Worm (Caenorhabditis elegans) whole organism, L1 larva: ENCODE results near the gene F44E2.6.

ENCODE experiments used
- ceh-82 ChIP-seq, 3 experiments: fragments of 150-350 bp in 1 of 3; sonication (generic microtip) in 2 of 3; optimal IDR thresholded peaks; 2 replicates each; lab custom pipeline; 2014 to 2017; ENCODE audit warnings: missing biosample characterization in 3 of 3, missing genetic modification characterization in 3 of 3
- egl-27 ChIP-seq, 2 experiments: fragments of 150-350 bp in 1 of 2; sonication (generic microtip); optimal IDR thresholded peaks; 3 replicates each; lab custom pipeline; 2017 to 2018; ENCODE audit warnings: missing biosample characterization in 2 of 2, missing genetic modification characterization in 2 of 2, missing genetic modification reagents in 2 of 2
- lir-3 ChIP-seq: sonication (generic microtip); optimal IDR thresholded peaks from 2 replicates; lab custom pipeline; 2016; ENCODE audit warnings: mild to moderate bottlenecking, missing genetic modification characterization, moderate library complexity, missing compliant biosample characterization; ENCODE audit not compliant: poor library complexity
- nhr-77 ChIP-seq: fragments of 150-350 bp; optimal IDR thresholded peaks from 2 replicates; lab custom pipeline; 2014; ENCODE audit warnings: missing biosample characterization, missing genetic modification characterization
- nhr-84 ChIP-seq: sonication (generic microtip); optimal IDR thresholded peaks from 2 replicates; lab custom pipeline; 2017; ENCODE audit warnings: missing biosample characterization, missing genetic modification characterization
- tbx-2 ChIP-seq: sonication (generic microtip); optimal IDR thresholded peaks from 2 replicates; lab custom pipeline; 2016; ENCODE audit warnings: missing genetic modification characterization, missing compliant biosample characterization
- unc-130 ChIP-seq: fragments of 150-350 bp; optimal IDR thresholded peaks from 2 replicates; lab custom pipeline; 2017; ENCODE audit warnings: missing biosample characterization, missing genetic modification characterization, inconsistent platforms

- TF ChIP-seq unc-130 (tag; lab: Kevin White, UChicago) = no peak
- TF ChIP-seq egl-27 (tag; optimal IDR thresholded peaks at IDR 0.05; lab: Kevin White, UChicago) = no peak
- TF ChIP-seq tbx-2 (tag; lab: Kevin White, UChicago) = no peak
- TF ChIP-seq nhr-77 = no peak
- TF ChIP-seq ceh-82 (tag; optimal IDR thresholded peaks at IDR 0.05; lab: Kevin White, UChicago) = no peak
- TF ChIP-seq nhr-84 = no peak
- no peak for TF ChIP-seq lir-3 (tag; lab: Kevin White, UChicago)
These were observed 5.2 kb downstream of the F44E2.6 start for ce11 chrIII:8839813-8840212.
